Worm (Caenorhabditis elegans): ENCODE measurements around the gene Y64G10A.1.

Y64G10A.1 gene

ce11 chrIV:14249447-14249846 is 10.6 kb upstream of the Y64G10A.1 start:
- no peak for TF ChIP-seq drap-1 (GFP tag; optimal IDR thresholded peaks at IDR 0.05)

- TF ChIP-seq lin-32 (GFP tag; optimal IDR thresholded peaks at IDR 0.05), result no peak
- no peak for TF ChIP-seq snpc-4 (tag; optimal IDR thresholded peaks at IDR 0.05)
- no peak for TF ChIP-seq cnd-1 (tag; optimal IDR thresholded peaks at IDR 0.05)
- no peak for TF ChIP-seq mab-5 (tag; optimal IDR thresholded peaks at IDR 0.05)
- TF ChIP-seq ztf-11 (tag; optimal IDR thresholded peaks at IDR 0.05), result no peak
- TF ChIP-seq hlh-1 (tag; optimal IDR thresholded peaks at IDR 0.05), result no peak
- no peak for TF ChIP-seq nhr-237 (tag; optimal IDR thresholded peaks at IDR 0.05)
- no peak for TF ChIP-seq lin-13 (tag; optimal IDR thresholded peaks at IDR 0.05)
Observed at ce11 chrIV:14244357-14244756, 5.5 kb upstream of the Y64G10A.1 start, which contains the start of gene Y64G10A.2. Y64G10A.2 (minus strand) TSS chrIV:14244457.

ce11 chrIV:14241382-14242122 is 2.7 kb upstream of the Y64G10A.1 start, which contains the start of gene Y64G10A.10:
Y64G10A.10 (minus strand) TSS chrIV:14241432.
- TF ChIP-seq tbx-8 (GFP tag; optimal IDR thresholded peaks at IDR 0.05) (no peak), drap-1 (GFP tag; optimal IDR thresholded peaks at IDR 0.05) (no peak), snpc-4 (tag; optimal IDR thresholded peaks at IDR 0.05) (no peak), zip-8 (tag; optimal IDR thresholded peaks at IDR 0.05) (no peak), nhr-2 (tag; optimal IDR thresholded peaks at IDR 0.05) (no peak), nhr-28 (tag; optimal IDR thresholded peaks at IDR 0.05) (no peak), lin-32 (GFP tag; optimal IDR thresholded peaks at IDR 0.05) (no peak), hlh-1 (tag; optimal IDR thresholded peaks at IDR 0.05) (no peak), pha-4 (tag; optimal IDR thresholded peaks at IDR 0.05) (no peak), sptf-1 (tag; optimal IDR thresholded peaks at IDR 0.05) (no peak), ztf-11 (tag; optimal IDR thresholded peaks at IDR 0.05) (no peak), mab-5 (tag; optimal IDR thresholded peaks at IDR 0.05) (no peak), unc-39 (tag; optimal IDR thresholded peaks at IDR 0.05) (no peak)

- no peak for TF ChIP-seq unc-39 (tag; optimal IDR thresholded peaks at IDR 0.05)
- TF ChIP-seq tbx-8 (GFP tag; optimal IDR thresholded peaks at IDR 0.05), result no peak
- TF ChIP-seq drap-1 (GFP tag; optimal IDR thresholded peaks at IDR 0.05), result no peak
- no peak for TF ChIP-seq zip-8 (tag; optimal IDR thresholded peaks at IDR 0.05)
- no peak for TF ChIP-seq mls-2 (tag; optimal IDR thresholded peaks at IDR 0.05)
Observed at ce11 chrIV:14230799-14231198, 8.1 kb downstream of the Y64G10A.1 start, which contains the start of gene F02H6.6. F02H6.6 (minus strand) TSS chrIV:14230899.

- no peak for TF ChIP-seq flh-1 (GFP tag; optimal IDR thresholded peaks at IDR 0.05)
- TF ChIP-seq nhr-12 (tag; optimal IDR thresholded peaks at IDR 0.05), result no peak
- TF ChIP-seq M03D4.4 (tag; optimal IDR thresholded peaks at IDR 0.05), result no peak
- TF ChIP-seq nhr-2 (tag; optimal IDR thresholded peaks at IDR 0.05), result no peak
- TF ChIP-seq sptf-1 (tag; optimal IDR thresholded peaks at IDR 0.05), result no peak
- TF ChIP-seq mep-1 (tag; optimal IDR thresholded peaks at IDR 0.05), result no peak
- TF ChIP-seq tbx-8 (GFP tag; optimal IDR thresholded peaks at IDR 0.05), result no peak
- TF ChIP-seq unc-120 (tag; optimal IDR thresholded peaks at IDR 0.05; ENCODE audit: poor library complexity, severe bottlenecking), result no peak
- TF ChIP-seq ham-2 (GFP tag; optimal IDR thresholded peaks at IDR 0.05), result no peak
- no peak for TF ChIP-seq bed-3 (GFP tag; optimal IDR thresholded peaks at IDR 0.05)
- TF ChIP-seq nhr-28 (tag; optimal IDR thresholded peaks at IDR 0.05), result no peak
- TF ChIP-seq zip-8 (tag; optimal IDR thresholded peaks at IDR 0.05), result no peak
- TF ChIP-seq mls-2 (tag; optimal IDR thresholded peaks at IDR 0.05), result no peak
- TF ChIP-seq ceh-43 (GFP tag; optimal IDR thresholded peaks at IDR 0.05), result no peak
Observed at ce11 chrIV:14228069-14228468, 10.8 kb downstream of the Y64G10A.1 start, which contains the start of gene F02H6.7. F02H6.7 (minus strand) TSS chrIV:14228169.

ce11 chrIV:14227138-14227537 is 11.7 kb downstream of the Y64G10A.1 start:
- no peak for TF ChIP-seq elt-3 (tag; optimal IDR thresholded peaks at IDR 0.05)
- no peak for TF ChIP-seq elt-1 (tag; optimal IDR thresholded peaks at IDR 0.05; ENCODE audit: borderline replicate concordance, insufficient read depth)
- no peak for TF ChIP-seq ces-1 (GFP tag; optimal IDR thresholded peaks at IDR 0.05)
- TF ChIP-seq nhr-28 (tag; optimal IDR thresholded peaks at IDR 0.05), result no peak
- TF ChIP-seq unc-120 (tag; optimal IDR thresholded peaks at IDR 0.05; ENCODE audit: poor library complexity, severe bottlenecking), result no peak
- no peak for TF ChIP-seq tbx-8 (GFP tag; optimal IDR thresholded peaks at IDR 0.05)
- no peak for TF ChIP-seq mls-2 (tag; optimal IDR thresholded peaks at IDR 0.05)
- TF ChIP-seq lin-32 (GFP tag; optimal IDR thresholded peaks at IDR 0.05), result no peak
- no peak for TF ChIP-seq bed-3 (GFP tag; optimal IDR thresholded peaks at IDR 0.05)
- TF ChIP-seq nhr-237 (tag; optimal IDR thresholded peaks at IDR 0.05), result no peak
- TF ChIP-seq cnd-1 (tag; optimal IDR thresholded peaks at IDR 0.05), result no peak
